Fruit fly (Drosophila melanogaster): ENCODE measurements around the gene daed.

daed gene

DNA sequence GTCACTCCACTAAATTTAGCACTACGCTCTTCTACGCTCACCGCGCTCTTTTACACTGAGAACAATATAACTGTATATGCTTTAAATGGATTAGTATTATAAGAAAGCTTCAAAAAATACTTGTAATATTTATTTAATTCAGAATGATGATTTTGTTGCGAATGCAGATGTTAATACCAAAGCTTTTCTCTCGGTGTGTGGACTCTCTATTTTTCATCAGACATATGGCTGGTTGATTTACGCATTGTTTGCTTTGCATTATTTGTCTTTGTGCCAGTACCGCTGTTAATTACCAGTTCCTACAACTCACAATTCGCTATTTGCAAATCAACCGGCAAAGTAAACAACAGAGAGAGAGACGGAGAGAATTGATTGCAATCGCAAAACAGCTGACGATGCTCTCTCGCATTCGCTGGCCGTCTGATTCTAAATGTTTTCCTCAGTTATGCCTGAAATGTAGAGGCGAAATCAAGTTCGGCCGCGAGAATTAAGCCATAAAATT lies 5.6 kb upstream of the daed start (continued):
- TF ChIP-seq CG31388 (GFP tag; optimal IDR thresholded peaks at IDR 0.05) (peak; percentile 85), sens-2 (GFP tag; IDR thresholded peaks at IDR 0.05) (peak; percentile 96), CG11398 (GFP tag; optimal IDR thresholded peaks at IDR 0.05) (peak; percentile 90), pho (GFP tag; optimal IDR thresholded peaks at IDR 0.05) (peak; percentile 97), CG6813 (GFP tag; optimal IDR thresholded peaks at IDR 0.05) (peak; percentile 94), Hey (tag; optimal IDR thresholded peaks at IDR 0.05) (peak; percentile 94), CG2678 (tag; optimal IDR thresholded peaks at IDR 0.05) (peak; percentile 98), lov (optimal IDR thresholded peaks at IDR 0.05) (no peak), lov (GFP tag; IDR thresholded peaks at IDR 0.05) (peak; percentile 97), gem (tag; optimal IDR thresholded peaks at IDR 0.05) (peak; percentile 99), pb (GFP tag; optimal IDR thresholded peaks at IDR 0.05) (peak; percentile 88), CG12219 (GFP tag; optimal IDR thresholded peaks at IDR 0.05) (peak; percentile 96), ase (GFP tag; IDR thresholded peaks at IDR 0.05) (peak; percentile 96), CG1832 (GFP tag; optimal IDR thresholded peaks at IDR 0.05) (no peak), CG10274 (GFP tag; optimal IDR thresholded peaks at IDR 0.05) (peak; percentile 83), sim (GFP tag; IDR thresholded peaks at IDR 0.05) (peak; percentile 93), Dref (GFP tag; IDR thresholded peaks at IDR 0.05) (peak; percentile 48), hth (optimal IDR thresholded peaks at IDR 0.05) (no peak), CG11723 (GFP tag; optimal IDR thresholded peaks at IDR 0.05) (peak; percentile 92), Bgb (GFP tag; IDR thresholded peaks at IDR 0.05; ENCODE audit: partially characterized antibody) (no peak), dimm (GFP tag; IDR thresholded peaks at IDR 0.05) (peak; percentile 94), CG1792 (GFP tag; optimal IDR thresholded peaks at IDR 0.05) (peak; percentile 91), CG13287 (GFP tag; IDR thresholded peaks at IDR 0.05; ENCODE audit: partially characterized antibody) (peak; percentile 31; the same call in 1 of the 2 replicates), org-1 (GFP tag; optimal IDR thresholded peaks at IDR 0.05) (peak; percentile 96), Dp (GFP tag; optimal IDR thresholded peaks at IDR 0.05) (peak; percentile 10), Oaz (GFP tag; IDR thresholded peaks at IDR 0.05) (peak; percentile 96), HmgD (GFP tag; optimal IDR thresholded peaks at IDR 0.05) (peak; percentile 81), Hmx (GFP tag; optimal IDR thresholded peaks at IDR 0.05) (peak; percentile 78), Hand (GFP tag; optimal IDR thresholded peaks at IDR 0.05) (peak; percentile 98), Max (GFP tag; optimal IDR thresholded peaks at IDR 0.05) (peak; percentile 89), CG16815 (GFP tag; optimal IDR thresholded peaks at IDR 0.05) (peak; percentile 94), CG6683 (GFP tag; optimal IDR thresholded peaks at IDR 0.05) (peak; percentile 88), Neu2 (GFP tag; optimal IDR thresholded peaks at IDR 0.05; ENCODE audit: borderline replicate concordance) (peak; percentile 34), CG1529 (GFP tag; optimal IDR thresholded peaks at IDR 0.05) (peak; percentile 95), cato (GFP tag; optimal IDR thresholded peaks at IDR 0.05; ENCODE audit: borderline replicate concordance) (peak; percentile 92), Dfd (GFP tag; optimal IDR thresholded peaks at IDR 0.05) (no peak), CG3995 (GFP tag; optimal IDR thresholded peaks at IDR 0.05) (peak; percentile 71), CG14014 (GFP tag; IDR thresholded peaks at IDR 0.05) (peak; percentile 99), bsh (GFP tag; optimal IDR thresholded peaks at IDR 0.05) (peak; percentile 95 to 96), p53 (GFP tag; optimal IDR thresholded peaks at IDR 0.05) (peak; percentile 85), HHEX (GFP tag; optimal IDR thresholded peaks at IDR 0.05) (peak; percentile 95), hbn (GFP tag; IDR thresholded peaks at IDR 0.05; ENCODE audit: partially characterized antibody) (no peak), Opbp (GFP tag; IDR thresholded peaks at IDR 0.05; ENCODE audit: partially characterized antibody) (no peak), CG2129 (GFP tag; IDR thresholded peaks at IDR 0.05; ENCODE audit: partially characterized antibody) (no peak), CG1024 (GFP tag; IDR thresholded peaks at IDR 0.05) (peak; percentile 95), tll (GFP tag; optimal IDR thresholded peaks at IDR 0.05) (peak in 1 of 2 experiments; percentile 65), ssp (GFP tag; IDR thresholded peaks at IDR 0.05) (peak; percentile 93), CG14050 (GFP tag; IDR thresholded peaks at IDR 0.05) (peak; percentile 97), ro (GFP tag; IDR thresholded peaks at IDR 0.05) (peak; percentile 94), lola (GFP tag; optimal IDR thresholded peaks at IDR 0.05) (peak in 1 of 3 experiments; percentile 85)
